Fruit fly (Drosophila melanogaster): ENCODE measurements around the gene CG7333.

The CG7333 gene

dm6 chr3R:19622005-19622404 lies 21.6 kb downstream of the CG7333 start:
- TF ChIP-seq noc (tag; optimal IDR thresholded peaks at IDR 0.05) = peak; percentile 59

- TF ChIP-seq noc (tag; optimal IDR thresholded peaks at IDR 0.05) = peak; percentile 6
Measured at dm6 chr3R:19623606-19624005, 23.2 kb downstream of the CG7333 start.

dm6 chr3R:19624482-19624881 lies 24.0 kb downstream of the CG7333 start:
- TF ChIP-seq noc (tag; optimal IDR thresholded peaks at IDR 0.05) = no peak

- peak; percentile 19 for TF ChIP-seq noc (tag; optimal IDR thresholded peaks at IDR 0.05)
Measured at dm6 chr3R:19625300-19626230, 25.1 kb downstream of the CG7333 start.

dm6 chr3R:19627792-19628522 lies 27.5 kb downstream of the CG7333 start:
- TF ChIP-seq noc (tag; optimal IDR thresholded peaks at IDR 0.05) = peak; percentile 52

- no peak for TF ChIP-seq noc (tag; optimal IDR thresholded peaks at IDR 0.05)
Measured at dm6 chr3R:19632685-19633116, 32.3 kb downstream of the CG7333 start, which contains the start of gene CG6231. CG6231 (minus strand) TSS chr3R:19632718.

- no peak for TF ChIP-seq noc (tag; optimal IDR thresholded peaks at IDR 0.05)
Measured at dm6 chr3R:19634649-19635048, 34.2 kb downstream of the CG7333 start, which contains the start of gene CG34138. CG34138 (plus strand) TSS chr3R:19634949.

- no peak for TF ChIP-seq noc (tag; optimal IDR thresholded peaks at IDR 0.05)
Measured at dm6 chr3R:19638004-19638403, 37.6 kb downstream of the CG7333 start.

- no peak for TF ChIP-seq noc (tag; optimal IDR thresholded peaks at IDR 0.05)
Measured at dm6 chr3R:19641058-19641457, 40.6 kb downstream of the CG7333 start.

- peak; percentile 90 for TF ChIP-seq noc (tag; optimal IDR thresholded peaks at IDR 0.05)
Measured at dm6 chr3R:19641498-19642065, 41.1 kb downstream of the CG7333 start.

dm6 chr3R:19642092-19642892 lies 41.9 kb downstream of the CG7333 start, which contains the start of gene subdued:
subdued (minus strand) TSS chr3R:19642722.
- no peak for TF ChIP-seq noc (tag; optimal IDR thresholded peaks at IDR 0.05)

dm6 chr3R:19642893-19643270 lies 42.4 kb downstream of the CG7333 start:
- TF ChIP-seq noc (tag; optimal IDR thresholded peaks at IDR 0.05) = no peak

- peak; percentile 70 for TF ChIP-seq noc (tag; optimal IDR thresholded peaks at IDR 0.05)
Measured at dm6 chr3R:19644094-19644900, 43.9 kb downstream of the CG7333 start, which contains the start of gene Vha13. Vha13 (minus strand) TSS chr3R:19644386.

- TF ChIP-seq noc (tag; optimal IDR thresholded peaks at IDR 0.05) = no peak
Measured at dm6 chr3R:19644901-19645204, 44.4 kb downstream of the CG7333 start, which contains the start of gene Nup58. Nup58 (plus strand) TSS chr3R:19645026.
